Worm (Caenorhabditis elegans) whole organism, L4 larva: ENCODE measurements around the gene F28E10.4.

Source experiments
- D1046.2 ChIP-seq: fragments of 200-800 bp; sonication (Bioruptor generic); IDR thresholded peaks from 2 replicates; pipeline ENCODE4 v1.3.6; 2022; ENCODE audit warnings: missing genetic modification characterization, missing compliant biosample characterization
- T20F7.1 ChIP-seq: fragments of 200-800 bp; sonication (Bioruptor generic); optimal IDR thresholded peaks from 2 replicates; lab custom pipeline; 2018; ENCODE audit warnings: mild to moderate bottlenecking, missing genetic modification characterization, missing compliant biosample characterization
- Y105C5A.15 ChIP-seq: fragments of 200-800 bp; sonication (Bioruptor generic); IDR thresholded peaks from 2 replicates; pipeline ENCODE4 v1.3.6; 2022; ENCODE audit warnings: missing genetic modification characterization, missing compliant biosample characterization
- ZK546.5 ChIP-seq, 2 experiments: sonication (generic microtip); optimal IDR thresholded peaks; 2 replicates each; lab custom pipeline; 2017; ENCODE audit warnings: missing biosample characterization in 2 of 2, missing genetic modification characterization in 2 of 2
- aha-1 ChIP-seq: fragments of 150-350 bp; peaks from one replicate; lab custom pipeline; 2014; ENCODE audit warnings: missing biosample characterization, missing genetic modification characterization
- ama-1 ChIP-seq: fragments of 150-350 bp; optimal IDR thresholded peaks from 2 replicates; lab custom pipeline; 2014; ENCODE audit warnings: inconsistent platforms, mixed read lengths
- arid-1 ChIP-seq: fragments of 200-800 bp; sonication (Bioruptor generic); conservative IDR thresholded peaks from 2 replicates; pipeline ENCODE4 v1.3.6; 2022; ENCODE audit warnings: missing genetic modification reagents, missing genetic modification characterization, missing compliant biosample characterization
- ceh-20 ChIP-seq: fragments of 200-800 bp; sonication (Bioruptor generic); IDR thresholded peaks from 2 replicates; pipeline ENCODE4 v1.3.6; 2022; ENCODE audit warnings: missing genetic modification reagents, missing genetic modification characterization, missing compliant biosample characterization
- ceh-62 ChIP-seq: sonication (generic microtip); optimal IDR thresholded peaks from 2 replicates; lab custom pipeline; 2017; ENCODE audit warnings: missing biosample characterization, missing genetic modification characterization
- ces-1 ChIP-seq: fragments of 150-350 bp; sonication (generic microtip); optimal IDR thresholded peaks from 4 replicates; lab custom pipeline; 2014; ENCODE audit warnings: missing biosample characterization, missing genetic modification reagents, missing genetic modification characterization
- cey-2 ChIP-seq: sonication (generic microtip); optimal IDR thresholded peaks from 3 replicates; lab custom pipeline; 2017; ENCODE audit warnings: missing genetic modification characterization, mild to moderate bottlenecking, missing compliant biosample characterization, antibody characterized with exemption, borderline replicate concordance; ENCODE audit not compliant: insufficient read depth
- ctbp-1 ChIP-seq: fragments of 200-800 bp; sonication (Bioruptor generic); IDR thresholded peaks from 2 replicates; pipeline ENCODE4 v1.3.6; 2022; ENCODE audit warnings: missing genetic modification reagents, missing genetic modification characterization, missing compliant biosample characterization
- daf-16 ChIP-seq, 3 experiments: sonication (generic microtip); optimal IDR thresholded peaks; 2 replicates each; lab custom pipeline; 2016 to 2017; ENCODE audit warnings: missing genetic modification characterization in 3 of 3, missing genetic modification reagents in 3 of 3, mild to moderate bottlenecking in 2 of 3, missing compliant biosample characterization in 2 of 3, missing biosample characterization in 1 of 3, moderate library complexity in 1 of 3
- daf-8 ChIP-seq: fragments of 200-800 bp; sonication (Bioruptor generic); IDR thresholded peaks from 2 replicates; pipeline ENCODE4 v1.3.6; 2022; ENCODE audit warnings: missing genetic modification characterization, missing compliant biosample characterization
- dmd-6 ChIP-seq: fragments of 200-800 bp; sonication (Bioruptor generic); IDR thresholded peaks from 2 replicates; pipeline ENCODE4 v1.3.6; 2022; ENCODE audit warnings: missing genetic modification reagents, missing genetic modification characterization, missing compliant biosample characterization
- dpl-1 ChIP-seq: fragments of 150-350 bp; optimal IDR thresholded peaks from 2 replicates; lab custom pipeline; 2014; ENCODE audit warnings: missing biosample characterization, missing genetic modification reagents, missing genetic modification characterization
- dve-1 ChIP-seq: sonication (generic microtip); optimal IDR thresholded peaks from 2 replicates; lab custom pipeline; 2017; ENCODE audit warnings: antibody characterized with exemption, mild to moderate bottlenecking, missing genetic modification characterization, missing compliant biosample characterization; ENCODE audit not compliant: insufficient read depth
- fkh-10 ChIP-seq: fragments of 150-350 bp; optimal IDR thresholded peaks from 2 replicates; lab custom pipeline; 2014; ENCODE audit warnings: missing biosample characterization, missing genetic modification reagents, missing genetic modification characterization
- hlh-11 ChIP-seq: fragments of 200-800 bp; sonication (Bioruptor generic); optimal IDR thresholded peaks from 2 replicates; lab custom pipeline; 2018; ENCODE audit warnings: mild to moderate bottlenecking, missing genetic modification characterization, missing compliant biosample characterization
- hlh-30 ChIP-seq: sonication (generic microtip); optimal IDR thresholded peaks from 2 replicates; lab custom pipeline; 2017; ENCODE audit warnings: antibody characterized with exemption, mild to moderate bottlenecking, missing genetic modification characterization, missing compliant biosample characterization; ENCODE audit not compliant: insufficient read depth
- lin-13 ChIP-seq: fragments of 150-350 bp; optimal IDR thresholded peaks from 2 replicates; lab custom pipeline; 2014; ENCODE audit warnings: missing biosample characterization, missing genetic modification reagents, missing genetic modification characterization
- lin-15B ChIP-seq: fragments of 150-350 bp; sonication (generic microtip); optimal IDR thresholded peaks from 3 replicates; lab custom pipeline; 2014; ENCODE audit warnings: missing biosample characterization, missing genetic modification characterization
- lir-3 ChIP-seq: sonication (generic microtip); optimal IDR thresholded peaks from 2 replicates; lab custom pipeline; 2016; ENCODE audit warnings: mild to moderate bottlenecking, missing genetic modification characterization, missing compliant biosample characterization
- lsy-2 ChIP-seq, 2 experiments: fragments of 150-350 bp in 1 of 2; sonication (generic microtip) in 1 of 2; optimal IDR thresholded peaks; 2 replicates each; lab custom pipeline; 2014 to 2017; ENCODE audit warnings: missing biosample characterization in 2 of 2, missing genetic modification characterization in 2 of 2
- madf-5 ChIP-seq, 2 experiments: fragments of 200-800 bp; sonication (Bioruptor generic); IDR thresholded peaks; 2 replicates each; pipeline ENCODE4 v1.3.6; 2022; ENCODE audit warnings: missing compliant biosample characterization in 2 of 2, missing genetic modification characterization in 2 of 2
- mdl-1 ChIP-seq, 2 experiments: fragments of 150-350 bp in 1 of 2; sonication (generic microtip) in 1 of 2; optimal IDR thresholded peaks; 2 replicates each; lab custom pipeline; 2014 to 2017; ENCODE audit warnings: missing biosample characterization in 2 of 2, missing genetic modification characterization in 2 of 2
- mep-1 ChIP-seq: fragments of 150-350 bp; sonication (generic microtip); optimal IDR thresholded peaks from 3 replicates; lab custom pipeline; 2014; ENCODE audit warnings: missing biosample characterization, missing genetic modification characterization
- mxl-3 ChIP-seq: fragments of 200-800 bp; sonication (Bioruptor generic); optimal IDR thresholded peaks from 2 replicates; lab custom pipeline; 2018; ENCODE audit warnings: mild to moderate bottlenecking, missing genetic modification characterization, missing compliant biosample characterization
- nhr-102 ChIP-seq: sonication (generic microtip); optimal IDR thresholded peaks from 2 replicates; lab custom pipeline; 2016; ENCODE audit warnings: mild to moderate bottlenecking, missing genetic modification characterization, moderate library complexity, missing compliant biosample characterization
- nhr-28 ChIP-seq: fragments of 150-350 bp; optimal IDR thresholded peaks from 2 replicates; lab custom pipeline; 2014; ENCODE audit warnings: missing biosample characterization, missing genetic modification characterization
- nhr-77 ChIP-seq: fragments of 150-350 bp; optimal IDR thresholded peaks from 2 replicates; lab custom pipeline; 2014; ENCODE audit warnings: missing biosample characterization, missing genetic modification characterization
- rbr-2 ChIP-seq: sonication (generic microtip); optimal IDR thresholded peaks from 2 replicates; lab custom pipeline; 2016; ENCODE audit warnings: missing genotype, missing genetic modification characterization, missing compliant biosample characterization
- snpc-1.2 ChIP-seq: fragments of 200-800 bp; sonication (Bioruptor generic); IDR thresholded peaks from 2 replicates; pipeline ENCODE4 v1.3.6; 2022; ENCODE audit warnings: missing genetic modification reagents, missing genetic modification characterization, missing compliant biosample characterization
- snpc-4 ChIP-seq: fragments of 150-350 bp; optimal IDR thresholded peaks from 2 replicates; lab custom pipeline; 2014; ENCODE audit warnings: missing biosample characterization, missing genetic modification characterization
- unc-62 ChIP-seq, 3 experiments: fragments of 150-350 bp in 1 of 3; sonication (generic microtip); optimal IDR thresholded peaks in 2 of 3; peaks in 1 of 3; 1 replicate in 1 of 3; 2 replicates in 2 of 3; lab custom pipeline; 2014 to 2017; ENCODE audit warnings: missing biosample characterization in 3 of 3, missing genetic modification characterization in 3 of 3, missing genetic modification reagents in 3 of 3, missing genotype in 1 of 3
- ztf-7 ChIP-seq: fragments of 150-350 bp; optimal IDR thresholded peaks from 2 replicates; lab custom pipeline; 2014; ENCODE audit warnings: missing biosample characterization, missing genetic modification characterization

The F28E10.4 gene

DNA sequence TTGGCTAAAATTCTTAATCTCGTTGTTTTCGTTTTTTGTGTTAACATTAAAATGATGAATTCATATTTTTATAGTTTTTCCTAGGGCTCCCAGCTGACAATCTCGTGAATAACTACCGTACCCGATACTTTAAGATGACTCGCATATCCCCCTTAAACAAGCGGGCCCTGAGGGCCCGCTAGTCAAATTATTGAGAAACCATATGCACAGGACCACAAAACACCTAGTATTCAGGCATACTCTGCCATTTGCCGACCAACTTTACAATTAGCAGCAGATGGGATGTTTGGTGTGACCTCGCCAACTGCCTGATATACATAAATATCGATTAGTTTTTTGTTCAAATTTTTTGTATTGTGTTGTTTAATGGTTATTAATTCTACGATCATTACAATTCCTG, 29.6 kb upstream of the F28E10.4 start, which contains the start of gene F19C7.3:
TSS of gene F19C7.3 (plus strand) at position 301 of the 400 bp plus-strand sequence.
- TF ChIP-seq mdl-1 (tag; optimal IDR thresholded peaks at IDR 0.05; lab: Kevin White, UChicago) (no peak), ama-1 (lab: Kevin White, UChicago) (no peak), dve-1 (no peak), D1046.2 (GFP tag; lab: Robert Waterston, UW) (no peak), nhr-77 (tag; lab: Kevin White, UChicago) (no peak), daf-8 (no peak), aha-1 (tag; lab: Kevin White, UChicago) (no peak), hlh-30 (tag; lab: Kevin White, UChicago) (no peak), cey-2 (tag; lab: Kevin White, UChicago) (no peak), ceh-20 (no peak), T20F7.1 (GFP tag; lab: Kevin White, UChicago) (no peak)

DNA sequence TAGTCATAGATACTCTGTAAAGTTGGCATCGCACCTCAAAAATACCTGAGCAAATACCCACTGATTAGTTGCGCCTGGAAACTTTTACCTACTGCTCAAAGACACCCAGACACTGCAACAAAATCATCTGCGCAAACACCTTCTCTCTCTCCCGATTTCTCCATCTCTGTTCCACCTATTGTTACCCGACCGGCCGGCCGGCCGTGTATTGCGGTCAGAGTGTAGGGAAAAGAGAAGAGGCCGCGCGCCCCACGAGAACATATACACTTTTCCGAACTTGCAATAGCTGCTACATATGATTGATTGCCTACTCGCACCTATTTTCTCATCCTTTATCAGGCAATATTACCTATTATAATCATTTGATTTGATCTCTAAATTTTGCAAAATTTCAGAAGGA, 21.2 kb upstream of the F28E10.4 start:
- no peak for TF ChIP-seq dpl-1 (GFP tag; lab: Kevin White, UChicago)
- TF ChIP-seq hlh-11 (tag; lab: Kevin White, UChicago) = peak; percentile 20
- TF ChIP-seq aha-1 (tag; lab: Kevin White, UChicago) = peak; percentile 13
- TF ChIP-seq rbr-2 (tag; lab: Kevin White, UChicago) = peak; percentile 6
- TF ChIP-seq nhr-28 (tag; lab: Kevin White, UChicago) = peak; percentile 1
- TF ChIP-seq mxl-3 (GFP tag; lab: Kevin White, UChicago) = peak; percentile 9

DNA sequence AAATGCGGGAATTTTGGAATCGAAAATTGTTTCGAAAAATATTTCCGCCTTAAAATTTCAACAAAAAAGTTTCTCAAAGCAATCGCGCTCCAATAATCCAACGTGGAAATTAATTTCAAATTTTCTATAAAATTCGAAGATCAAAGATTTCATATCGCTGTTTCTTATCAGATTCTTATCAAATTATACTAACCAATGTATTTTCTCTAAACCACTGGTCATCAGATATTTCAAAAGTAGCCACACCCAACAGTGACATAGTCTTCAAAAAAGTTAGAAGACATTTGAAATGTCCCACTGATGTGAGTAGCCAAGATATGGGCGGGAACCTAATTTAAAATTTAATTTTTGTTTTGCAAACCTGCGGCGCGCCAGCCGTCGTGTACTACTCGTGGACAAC, 20.3 kb upstream of the F28E10.4 start:
- TF ChIP-seq daf-16 (GFP tag; optimal IDR thresholded peaks at IDR 0.05; lab: Kevin White, UChicago) = no peak
- no peak for TF ChIP-seq daf-16 (tag; optimal IDR thresholded peaks at IDR 0.05; lab: Kevin White, UChicago)
- TF ChIP-seq snpc-4 (tag; lab: Kevin White, UChicago) = no peak
- TF ChIP-seq Y105C5A.15 = no peak
- TF ChIP-seq ceh-62 = no peak
- TF ChIP-seq mep-1 = no peak
- TF ChIP-seq aha-1 (tag; lab: Kevin White, UChicago) = no peak
- no peak for TF ChIP-seq hlh-30 (tag; lab: Kevin White, UChicago)
- no peak for TF ChIP-seq arid-1 (GFP tag; lab: Robert Waterston, UW)
- no peak for TF ChIP-seq lin-15B
- TF ChIP-seq cey-2 (tag; lab: Kevin White, UChicago) = no peak
- TF ChIP-seq nhr-102 (tag; lab: Kevin White, UChicago) = no peak

DNA sequence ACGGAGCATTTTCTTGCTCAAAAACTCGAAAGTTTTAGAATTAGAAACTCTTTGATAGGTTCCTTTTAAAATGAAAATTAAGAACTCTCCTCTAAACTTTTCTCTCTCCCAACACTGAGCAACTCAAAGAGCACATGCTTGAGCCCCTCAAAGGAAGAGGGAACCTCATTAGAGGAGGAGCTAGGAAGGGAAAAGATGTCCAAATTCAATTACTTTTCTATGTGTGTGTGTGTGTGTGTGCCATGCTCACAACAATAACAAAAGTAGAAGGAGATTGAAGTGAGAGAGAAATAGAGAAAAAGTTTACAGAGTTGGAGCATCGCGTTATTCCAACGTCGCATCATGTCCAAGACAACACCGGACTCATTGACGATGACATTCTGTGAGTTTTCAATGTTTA, 18.7 kb upstream of the F28E10.4 start:
- TF ChIP-seq ceh-62 (no peak), lir-3 (no peak), dmd-6 (GFP tag; lab: Robert Waterston, UW) (0 out of 2 replicates have a peak, but pooled peaks have one; percentile 9), lsy-2 (tag; optimal IDR thresholded peaks at IDR 0.05; lab: Kevin White, UChicago) (peak in 1 of 2 experiments; percentile 46), rbr-2 (tag; lab: Kevin White, UChicago) (peak; percentile 29), fkh-10 (GFP tag; lab: Kevin White, UChicago) (peak; percentile 94), mdl-1 (tag; optimal IDR thresholded peaks at IDR 0.05; lab: Kevin White, UChicago) (peak in 1 of 2 experiments; percentile 54), madf-5 (GFP tag; IDR thresholded peaks at IDR 0.05; lab: Robert Waterston, UW) (no peak), ZK546.5 (tag; optimal IDR thresholded peaks at IDR 0.05; lab: Kevin White, UChicago) (no peak), hlh-30 (tag; lab: Kevin White, UChicago) (peak; percentile 31), ctbp-1 (peak; percentile 80), ces-1 (GFP tag; lab: Kevin White, UChicago) (peak; percentile 95), mep-1 (no peak)

DNA sequence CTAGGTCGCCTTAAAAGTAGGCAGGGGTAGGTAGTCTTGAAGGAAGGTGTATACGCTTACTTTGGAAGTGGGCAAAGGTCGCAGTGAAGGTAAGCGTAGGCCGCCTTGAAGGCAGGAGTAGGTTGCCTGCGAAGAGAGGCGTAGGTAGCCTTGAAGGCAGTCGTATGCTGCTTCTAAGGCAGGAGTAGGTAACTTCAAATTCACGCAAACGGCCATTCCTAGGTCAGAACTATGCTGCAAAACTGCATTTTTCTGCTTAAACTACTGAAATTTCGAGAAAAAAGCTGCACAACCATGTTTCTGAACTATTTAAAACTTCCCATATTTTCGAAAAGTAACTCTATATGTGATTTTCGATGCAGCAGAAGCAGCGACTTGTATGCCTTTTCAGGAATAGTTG, 12.2 kb upstream of the F28E10.4 start:
- TF ChIP-seq ztf-7 (tag; lab: Kevin White, UChicago) = no peak
- no peak for TF ChIP-seq lin-13 (GFP tag; lab: Kevin White, UChicago)
- no peak for TF ChIP-seq snpc-1.2 (GFP tag; lab: Robert Waterston, UW)
- TF ChIP-seq unc-62 (GFP tag; optimal IDR thresholded peaks at IDR 0.05 in 1 of 2; lab: Kevin White, UChicago) = peak in 1 of 2 experiments; percentile 95
- TF ChIP-seq unc-62 (tag; optimal IDR thresholded peaks at IDR 0.05; lab: Kevin White, UChicago) = no peak
- peak; percentile 86 for TF ChIP-seq aha-1 (tag; lab: Kevin White, UChicago)
- TF ChIP-seq, all 104 proteins: peak for 2
